Worm (Caenorhabditis elegans): ENCODE measurements around the gene R09A8.2.

R09A8.2 gene

DNA sequence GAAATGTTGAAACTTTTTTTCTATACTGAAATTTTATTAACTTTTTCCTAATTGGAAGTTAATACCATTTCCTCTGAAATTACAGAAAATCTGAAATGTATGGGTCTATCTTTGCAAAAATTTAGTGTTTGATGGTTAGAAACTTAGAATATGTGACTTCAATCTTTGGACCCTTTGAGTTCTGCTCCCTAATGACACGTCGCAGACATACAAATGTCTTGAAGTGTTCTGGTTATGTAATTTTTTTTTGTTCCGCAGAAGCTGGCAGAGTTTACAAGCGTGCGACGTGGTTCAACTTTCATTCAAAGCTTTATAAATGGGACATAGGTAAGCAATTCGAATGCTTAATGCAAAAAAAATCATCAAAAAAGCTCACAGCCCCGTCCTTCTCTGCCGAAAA is 18.7 kb downstream of the R09A8.2 start:
- no peak for TF ChIP-seq ets-7 (tag; optimal IDR thresholded peaks at IDR 0.05)
- TF ChIP-seq hmg-4 (GFP tag; optimal IDR thresholded peaks at IDR 0.05): no peak
- no peak for TF ChIP-seq ceh-36 (tag; optimal IDR thresholded peaks at IDR 0.05)
- no peak for TF ChIP-seq tbx-37 (GFP tag; conservative IDR thresholded peaks at IDR 0.05)

DNA sequence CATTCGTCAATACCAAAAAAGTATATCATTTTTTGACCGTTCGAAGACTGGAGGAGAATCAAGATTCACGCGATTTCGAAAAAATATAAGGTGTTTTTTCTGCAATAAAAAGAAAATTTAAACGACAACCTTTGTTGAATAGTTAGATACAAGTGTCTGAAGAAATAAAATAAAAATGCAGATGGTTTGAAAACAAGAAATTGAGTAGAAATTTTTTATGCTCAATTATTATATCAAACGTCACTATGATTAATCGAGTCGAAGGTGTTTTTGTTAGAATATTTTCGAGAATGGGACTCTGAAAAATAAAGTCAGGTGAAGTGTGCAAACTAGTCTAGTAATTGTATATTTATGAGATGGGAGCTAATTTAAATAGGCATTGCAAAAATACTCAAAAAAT is 21.2 kb downstream of the R09A8.2 start, which contains the start of gene R09A8.5:
R09A8.5 (minus strand) TSS at position 101 of the 400 bp plus-strand sequence.
- TF ChIP-seq ets-7 (tag; optimal IDR thresholded peaks at IDR 0.05): no peak
- no peak for TF ChIP-seq sea-1 (GFP tag; conservative IDR thresholded peaks at IDR 0.05)
- TF ChIP-seq scrt-1 (GFP tag; IDR thresholded peaks at IDR 0.05): no peak
- TF ChIP-seq hmbx-1 (tag; optimal IDR thresholded peaks at IDR 0.05): no peak

DNA sequence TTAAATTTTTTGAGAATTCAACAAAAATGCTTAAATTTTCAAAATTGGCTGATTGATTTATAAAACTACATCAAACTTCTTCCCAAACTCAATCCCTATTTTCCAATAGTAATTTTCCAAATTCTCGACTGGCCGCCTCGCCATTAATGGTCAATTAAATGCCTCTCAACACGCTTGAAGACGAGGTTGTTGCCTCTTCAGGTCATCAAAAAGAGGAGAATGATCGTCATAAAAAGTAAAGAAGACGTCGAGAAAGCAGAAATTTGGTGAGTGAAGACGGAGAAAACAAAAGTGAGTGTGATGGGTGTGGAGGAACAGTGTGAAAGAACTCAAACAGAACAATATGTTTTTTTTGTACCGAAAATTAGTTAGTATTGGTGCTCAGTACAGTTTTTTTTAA is 21.7 kb downstream of the R09A8.2 start:
- no peak for TF ChIP-seq sea-1 (GFP tag; conservative IDR thresholded peaks at IDR 0.05)
- TF ChIP-seq scrt-1 (GFP tag; IDR thresholded peaks at IDR 0.05): no peak
- no peak for TF ChIP-seq tbx-11 (GFP tag; IDR thresholded peaks at IDR 0.05)
- no peak for TF ChIP-seq hmbx-1 (tag; optimal IDR thresholded peaks at IDR 0.05)
- no peak for TF ChIP-seq F13C5.2 (tag; optimal IDR thresholded peaks at IDR 0.05)
- no peak for TF ChIP-seq ets-7 (tag; optimal IDR thresholded peaks at IDR 0.05)
- TF ChIP-seq hnd-1 (tag; optimal IDR thresholded peaks at IDR 0.05): no peak
- no peak for TF ChIP-seq tra-4 (tag; optimal IDR thresholded peaks at IDR 0.05)

DNA sequence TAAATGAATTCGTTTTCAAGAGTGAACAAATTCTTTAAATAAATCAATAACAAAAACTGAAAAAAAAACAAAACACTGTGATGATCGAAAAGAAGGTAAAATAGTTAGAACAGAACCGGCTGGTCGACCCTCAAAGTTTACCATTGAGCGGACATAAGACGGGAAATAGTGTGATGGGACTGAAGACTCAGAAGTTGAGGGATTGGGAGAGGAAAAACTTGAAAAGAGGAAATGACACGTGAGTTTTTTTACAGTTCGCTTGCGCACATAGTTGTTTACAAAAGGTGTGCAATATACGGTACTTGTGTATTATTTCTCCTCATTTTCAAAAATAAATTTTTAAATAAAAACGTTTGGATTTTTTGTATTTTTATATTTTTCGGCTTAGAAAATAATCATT is 23.7 kb downstream of the R09A8.2 start:
- TF ChIP-seq ets-7 (tag; optimal IDR thresholded peaks at IDR 0.05): no peak
- no peak for TF ChIP-seq B0310.2 (tag; optimal IDR thresholded peaks at IDR 0.05)
- no peak for TF ChIP-seq scrt-1 (GFP tag; IDR thresholded peaks at IDR 0.05)
- TF ChIP-seq ceh-13 (GFP tag; optimal IDR thresholded peaks at IDR 0.05): no peak
- no peak for TF ChIP-seq hmg-4 (GFP tag; optimal IDR thresholded peaks at IDR 0.05)
- no peak for TF ChIP-seq tbx-11 (GFP tag; IDR thresholded peaks at IDR 0.05)
- TF ChIP-seq hnd-1 (tag; optimal IDR thresholded peaks at IDR 0.05): no peak
- TF ChIP-seq pes-1 (GFP tag; IDR thresholded peaks at IDR 0.05): no peak
- TF ChIP-seq flt-1 (GFP tag; IDR thresholded peaks at IDR 0.05): no peak
- TF ChIP-seq sea-1 (GFP tag; conservative IDR thresholded peaks at IDR 0.05): no peak
- TF ChIP-seq ama-1 (optimal IDR thresholded peaks at IDR 0.05): no peak
- no peak for TF ChIP-seq ceh-36 (tag; optimal IDR thresholded peaks at IDR 0.05)
- no peak for TF ChIP-seq hmbx-1 (tag; optimal IDR thresholded peaks at IDR 0.05)
- TF ChIP-seq tbx-37 (GFP tag; conservative IDR thresholded peaks at IDR 0.05): no peak
- TF ChIP-seq tra-4 (tag; optimal IDR thresholded peaks at IDR 0.05): no peak
- TF ChIP-seq F13C5.2 (tag; optimal IDR thresholded peaks at IDR 0.05): no peak
- TF ChIP-seq aly-1 (tag; optimal IDR thresholded peaks at IDR 0.05): no peak

DNA sequence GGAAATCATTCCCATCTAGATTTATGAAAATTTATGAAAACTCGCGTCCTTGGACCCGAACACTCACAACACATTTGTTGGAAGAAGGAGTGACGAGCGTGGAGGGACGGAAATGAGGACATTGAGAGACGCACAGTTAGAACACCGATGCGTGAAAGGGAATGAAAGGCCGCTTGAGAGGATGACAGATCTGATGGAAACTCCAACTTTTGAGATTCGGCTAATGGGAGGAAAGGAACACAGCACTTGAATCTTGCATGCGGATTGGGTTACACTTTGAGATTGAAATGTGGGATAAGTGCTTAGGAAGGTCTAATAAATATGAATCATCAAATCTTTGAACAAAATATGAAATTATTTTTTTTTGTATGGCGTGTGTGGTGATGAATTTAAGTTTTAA is 26.6 kb downstream of the R09A8.2 start:
- TF ChIP-seq tbx-11 (GFP tag; IDR thresholded peaks at IDR 0.05) (no peak), ceh-36 (tag; optimal IDR thresholded peaks at IDR 0.05) (no peak), hmbx-1 (tag; optimal IDR thresholded peaks at IDR 0.05) (no peak), tra-4 (tag; optimal IDR thresholded peaks at IDR 0.05) (no peak), ceh-13 (GFP tag; optimal IDR thresholded peaks at IDR 0.05) (no peak), scrt-1 (GFP tag; IDR thresholded peaks at IDR 0.05) (no peak), hnd-1 (tag; optimal IDR thresholded peaks at IDR 0.05) (no peak), sea-1 (GFP tag; conservative IDR thresholded peaks at IDR 0.05) (no peak), F13C5.2 (tag; optimal IDR thresholded peaks at IDR 0.05) (no peak), hmg-4 (GFP tag; optimal IDR thresholded peaks at IDR 0.05) (no peak), aly-1 (tag; optimal IDR thresholded peaks at IDR 0.05) (no peak), tbx-37 (GFP tag; conservative IDR thresholded peaks at IDR 0.05) (no peak), B0310.2 (tag; optimal IDR thresholded peaks at IDR 0.05) (no peak), ama-1 (optimal IDR thresholded peaks at IDR 0.05) (no peak), flt-1 (GFP tag; IDR thresholded peaks at IDR 0.05) (no peak), pes-1 (GFP tag; IDR thresholded peaks at IDR 0.05) (no peak), ets-7 (tag; optimal IDR thresholded peaks at IDR 0.05) (no peak)

DNA sequence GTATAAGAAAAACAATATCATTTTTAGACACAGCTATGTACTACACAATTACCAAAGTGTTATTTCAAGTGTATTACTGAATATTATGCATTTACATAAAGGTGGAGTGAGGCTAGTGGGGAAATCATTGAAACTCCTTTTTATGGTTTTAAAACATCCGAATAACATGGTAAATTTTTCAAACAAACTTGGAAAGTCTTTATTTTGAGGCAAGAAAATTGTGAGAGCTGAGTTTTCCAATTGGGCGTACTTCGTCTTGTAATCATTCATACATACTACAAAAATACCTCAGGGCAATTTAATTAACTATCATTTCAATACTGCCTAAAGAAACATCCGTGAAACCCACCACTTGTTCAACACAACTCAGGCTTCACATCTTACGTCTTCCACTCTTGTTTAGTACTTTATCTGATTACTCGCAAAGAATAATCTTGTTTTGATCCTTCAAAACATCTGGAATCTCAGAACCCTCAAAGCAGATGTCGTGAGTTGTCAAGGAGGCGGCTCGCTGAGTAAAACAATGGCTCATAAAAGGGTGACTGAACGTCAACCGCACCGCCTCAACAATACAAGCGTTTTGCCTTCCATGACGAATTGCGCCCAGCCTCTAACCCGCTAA is 27.4 kb downstream of the R09A8.2 start, which contains the start of gene zmp-5:
zmp-5 (plus strand) TSS at position 572 of the 622 bp plus-strand sequence.
- TF ChIP-seq ets-7 (tag; optimal IDR thresholded peaks at IDR 0.05) (no peak), flt-1 (GFP tag; IDR thresholded peaks at IDR 0.05) (no peak), F13C5.2 (tag; optimal IDR thresholded peaks at IDR 0.05) (no peak), tbx-37 (GFP tag; conservative IDR thresholded peaks at IDR 0.05) (no peak), hmbx-1 (tag; optimal IDR thresholded peaks at IDR 0.05) (no peak), ceh-36 (tag; optimal IDR thresholded peaks at IDR 0.05) (no peak), hnd-1 (tag; optimal IDR thresholded peaks at IDR 0.05) (no peak), aly-1 (tag; optimal IDR thresholded peaks at IDR 0.05) (no peak)

DNA sequence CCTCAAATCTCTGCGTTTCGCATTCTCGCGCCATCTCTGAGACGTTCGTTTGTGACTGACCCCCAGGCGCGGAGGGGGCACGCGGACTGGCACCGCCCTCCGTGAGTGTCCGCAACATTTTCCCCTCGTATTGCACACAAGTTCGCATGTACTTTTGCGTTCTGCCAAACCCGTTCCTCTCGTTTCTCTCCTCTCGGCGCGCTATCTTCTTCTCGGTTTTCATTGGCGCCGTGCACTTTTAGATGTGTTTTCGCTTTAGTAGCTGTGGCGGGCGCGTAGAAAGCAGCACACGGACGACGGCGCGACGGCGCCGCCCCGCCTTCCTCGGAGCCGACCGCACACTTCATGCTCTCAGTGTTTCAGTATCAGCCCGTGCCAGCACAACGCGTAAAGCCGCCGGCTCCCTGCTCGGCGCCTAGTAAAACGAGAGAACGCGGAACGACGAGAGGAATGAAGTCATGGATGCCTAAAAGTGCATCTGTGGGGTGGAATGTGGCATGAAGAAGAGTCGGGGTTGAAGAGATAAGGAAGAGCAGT is 36.1 kb downstream of the R09A8.2 start:
- TF ChIP-seq B0310.2 (tag; optimal IDR thresholded peaks at IDR 0.05): no peak
- TF ChIP-seq pes-1 (GFP tag; IDR thresholded peaks at IDR 0.05): no peak
- TF ChIP-seq tbx-37 (GFP tag; conservative IDR thresholded peaks at IDR 0.05): no peak
- no peak for TF ChIP-seq ets-7 (tag; optimal IDR thresholded peaks at IDR 0.05)
- TF ChIP-seq F13C5.2 (tag; optimal IDR thresholded peaks at IDR 0.05): no peak
- TF ChIP-seq flt-1 (GFP tag; IDR thresholded peaks at IDR 0.05): no peak
- TF ChIP-seq tra-4 (tag; optimal IDR thresholded peaks at IDR 0.05): no peak
- no peak for TF ChIP-seq hmbx-1 (tag; optimal IDR thresholded peaks at IDR 0.05)
- TF ChIP-seq ceh-13 (GFP tag; optimal IDR thresholded peaks at IDR 0.05): no peak
- no peak for TF ChIP-seq sea-1 (GFP tag; conservative IDR thresholded peaks at IDR 0.05)
- TF ChIP-seq hnd-1 (tag; optimal IDR thresholded peaks at IDR 0.05): no peak

Measured in whole organism, early embryonic.